Worm (Caenorhabditis elegans) whole organism, L1 larva: ENCODE data around the gene lmp-2.

Experiments used
- C16A3.4 ChIP-seq: fragments of 150-350 bp; optimal IDR thresholded peaks from 2 replicates; lab custom pipeline; 2014; ENCODE audit warnings: missing biosample characterization, missing genetic modification characterization
- C34B4.2 ChIP-seq: sonication (generic microtip); optimal IDR thresholded peaks from 2 replicates; lab custom pipeline; 2017; ENCODE audit warnings: mild to moderate bottlenecking, missing genetic modification characterization, missing compliant biosample characterization
- F16B12.6 ChIP-seq: fragments of 150-350 bp; optimal IDR thresholded peaks from 2 replicates; lab custom pipeline; 2014; ENCODE audit warnings: missing biosample characterization, missing genetic modification characterization
- blmp-1 ChIP-seq: fragments of 150-350 bp; optimal IDR thresholded peaks from 2 replicates; lab custom pipeline; 2014; ENCODE audit warnings: missing biosample characterization, missing genetic modification characterization
- ceh-82 ChIP-seq, 3 experiments: fragments of 150-350 bp in 1 of 3; sonication (generic microtip) in 2 of 3; optimal IDR thresholded peaks; 2 replicates each; lab custom pipeline; 2014 to 2017; ENCODE audit warnings: missing biosample characterization in 3 of 3, missing genetic modification characterization in 3 of 3
- dpl-1 ChIP-seq, 3 experiments: fragments of 150-350 bp in 2 of 3; sonication (generic microtip) in 1 of 3; optimal IDR thresholded peaks; 2 replicates each; lab custom pipeline; 2014 to 2017; ENCODE audit warnings: missing biosample characterization in 3 of 3, missing genetic modification characterization in 3 of 3, missing genetic modification reagents in 3 of 3
- efl-1 ChIP-seq, 4 experiments: fragments of 150-350 bp; optimal IDR thresholded peaks in 3 of 4; peaks in 1 of 4; 1 replicate in 1 of 4; 2 replicates in 3 of 4; lab custom pipeline; 2014; ENCODE audit warnings: missing biosample characterization in 2 of 4, missing genetic modification characterization in 2 of 4, missing genetic modification reagents in 2 of 4
- elt-2 ChIP-seq: sonication (generic microtip); optimal IDR thresholded peaks from 2 replicates; lab custom pipeline; 2016; ENCODE audit warnings: missing genetic modification characterization, mild to moderate bottlenecking, inconsistent platforms, missing compliant biosample characterization, missing genetic modification reagents
- elt-3 ChIP-seq, 6 experiments: fragments of 150-350 bp in 1 of 6; sonication (generic microtip); optimal IDR thresholded peaks; 2 replicates each; lab custom pipeline; 2017 to 2018; ENCODE audit warnings: missing biosample characterization in 6 of 6, missing genetic modification characterization in 6 of 6, inconsistent platforms in 1 of 6
- fkh-4 ChIP-seq: sonication (generic microtip); optimal IDR thresholded peaks from 2 replicates; lab custom pipeline; 2016; ENCODE audit warnings: missing compliant biosample characterization, missing genetic modification characterization, borderline replicate concordance
- fos-1 ChIP-seq: fragments of 150-350 bp; optimal IDR thresholded peaks from 2 replicates; lab custom pipeline; 2014; ENCODE audit warnings: missing biosample characterization, missing genetic modification characterization
- grh-1 ChIP-seq: fragments of 200-800 bp; sonication (Bioruptor generic); IDR thresholded peaks from 2 replicates; pipeline ENCODE4 v1.3.6; 2022; ENCODE audit warnings: missing genetic modification reagents, missing genetic modification characterization, missing compliant biosample characterization
- irx-1 ChIP-seq: sonication (generic microtip); optimal IDR thresholded peaks from 2 replicates; lab custom pipeline; 2016; ENCODE audit warnings: missing genetic modification characterization, missing compliant biosample characterization
- jun-1 ChIP-seq: fragments of 150-350 bp; optimal IDR thresholded peaks from 2 replicates; lab custom pipeline; 2014; ENCODE audit warnings: missing biosample characterization, missing genetic modification reagents, missing genetic modification characterization
- lin-14 ChIP-seq: fragments of 200-800 bp; sonication (Bioruptor generic); optimal IDR thresholded peaks from 2 replicates; lab custom pipeline; 2018; ENCODE audit warnings: mild to moderate bottlenecking, missing genetic modification characterization, moderate library complexity, missing compliant biosample characterization
- lin-15B ChIP-seq: fragments of 150-350 bp; sonication (generic microtip); optimal IDR thresholded peaks from 3 replicates; lab custom pipeline; 2014; ENCODE audit warnings: missing biosample characterization, missing genetic modification characterization
- lin-35 ChIP-seq, 2 experiments: fragments of 150-350 bp; optimal IDR thresholded peaks; 2 replicates each; lab custom pipeline; 2014; ENCODE audit warnings: missing biosample characterization in 2 of 2, missing genetic modification characterization in 2 of 2, missing genetic modification reagents in 2 of 2
- lin-39 ChIP-seq: fragments of 150-350 bp; optimal IDR thresholded peaks from 2 replicates; lab custom pipeline; 2014; ENCODE audit warnings: missing biosample characterization, missing genetic modification reagents, missing genetic modification characterization
- lir-3 ChIP-seq: sonication (generic microtip); optimal IDR thresholded peaks from 2 replicates; lab custom pipeline; 2016; ENCODE audit warnings: mild to moderate bottlenecking, missing genetic modification characterization, moderate library complexity, missing compliant biosample characterization; ENCODE audit not compliant: poor library complexity
- lsy-2 ChIP-seq, 2 experiments: fragments of 150-350 bp; optimal IDR thresholded peaks; 2 replicates each; lab custom pipeline; 2014; ENCODE audit warnings: missing biosample characterization in 2 of 2, missing genetic modification characterization in 2 of 2
- mdl-1 ChIP-seq, 2 experiments: fragments of 150-350 bp; optimal IDR thresholded peaks; 2 replicates each; lab custom pipeline; 2014 to 2017; ENCODE audit warnings: missing biosample characterization in 2 of 2, missing genetic modification characterization in 2 of 2, inconsistent platforms in 1 of 2
- mef-2 ChIP-seq: fragments of 150-350 bp; optimal IDR thresholded peaks from 2 replicates; lab custom pipeline; 2014; ENCODE audit warnings: missing biosample characterization, missing genetic modification characterization
- mep-1 ChIP-seq: fragments of 150-350 bp; optimal IDR thresholded peaks from 2 replicates; lab custom pipeline; 2014; ENCODE audit warnings: missing biosample characterization, missing genetic modification characterization
- nhr-20 ChIP-seq: sonication (generic microtip); optimal IDR thresholded peaks from 2 replicates; lab custom pipeline; 2016; ENCODE audit warnings: mild to moderate bottlenecking, missing genetic modification characterization, missing compliant biosample characterization
- nhr-237 ChIP-seq: fragments of 150-350 bp; optimal IDR thresholded peaks from 2 replicates; lab custom pipeline; 2014; ENCODE audit warnings: missing biosample characterization, missing genetic modification characterization
- nhr-28 ChIP-seq: fragments of 150-350 bp; optimal IDR thresholded peaks from 2 replicates; lab custom pipeline; 2014; ENCODE audit warnings: missing biosample characterization, missing genetic modification characterization
- nhr-47 ChIP-seq: sonication (generic microtip); optimal IDR thresholded peaks from 2 replicates; lab custom pipeline; 2016; ENCODE audit warnings: mild to moderate bottlenecking, missing genetic modification characterization, moderate library complexity, missing compliant biosample characterization
- nhr-71 ChIP-seq: sonication (generic microtip); optimal IDR thresholded peaks from 2 replicates; lab custom pipeline; 2016; ENCODE audit warnings: mild to moderate bottlenecking, missing genetic modification characterization, moderate library complexity, missing compliant biosample characterization
- nhr-85 ChIP-seq: sonication (generic microtip); peaks from one replicate; lab custom pipeline; 2016; ENCODE audit warnings: missing genetic modification characterization, inconsistent platforms, missing compliant biosample characterization
- nhr-90 ChIP-seq: sonication (generic microtip); optimal IDR thresholded peaks from 2 replicates; lab custom pipeline; 2016; ENCODE audit warnings: mild to moderate bottlenecking, missing genetic modification characterization, missing compliant biosample characterization; ENCODE audit not compliant: poor library complexity
- pqm-1 ChIP-seq: sonication (generic microtip); optimal IDR thresholded peaks from 3 replicates; lab custom pipeline; 2017; ENCODE audit warnings: missing biosample characterization, missing genetic modification characterization
- rnt-1 ChIP-seq: sonication (generic microtip); optimal IDR thresholded peaks from 2 replicates; lab custom pipeline; 2016; ENCODE audit warnings: mild to moderate bottlenecking, missing genetic modification characterization, moderate library complexity, missing compliant biosample characterization
- skn-1 ChIP-seq: fragments of 150-350 bp; optimal IDR thresholded peaks from 2 replicates; lab custom pipeline; 2014; ENCODE audit warnings: missing biosample characterization, missing genetic modification characterization
- snpc-4 ChIP-seq: fragments of 150-350 bp; optimal IDR thresholded peaks from 2 replicates; lab custom pipeline; 2014; ENCODE audit warnings: missing biosample characterization, missing genetic modification characterization
- snu-23 ChIP-seq: sonication (generic microtip); optimal IDR thresholded peaks from 2 replicates; lab custom pipeline; 2016; ENCODE audit warnings: missing genetic modification characterization, missing compliant biosample characterization
- sptf-1 ChIP-seq: fragments of 150-350 bp; optimal IDR thresholded peaks from 2 replicates; lab custom pipeline; 2014; ENCODE audit warnings: missing biosample characterization, missing genetic modification characterization
- swsn-7 ChIP-seq: sonication (generic microtip); optimal IDR thresholded peaks from 2 replicates; lab custom pipeline; 2016; ENCODE audit warnings: missing genetic modification characterization, missing compliant biosample characterization
- tbx-2 ChIP-seq: sonication (generic microtip); optimal IDR thresholded peaks from 2 replicates; lab custom pipeline; 2016; ENCODE audit warnings: missing genetic modification characterization, missing compliant biosample characterization
- unc-30 ChIP-seq: sonication (generic microtip); optimal IDR thresholded peaks from 2 replicates; lab custom pipeline; 2017; ENCODE audit warnings: missing biosample characterization, missing genetic modification characterization
- unc-62 ChIP-seq: fragments of 150-350 bp; optimal IDR thresholded peaks from 2 replicates; lab custom pipeline; 2014; ENCODE audit warnings: missing biosample characterization, missing genetic modification reagents, missing genetic modification characterization
- unc-86 ChIP-seq: sonication (generic microtip); optimal IDR thresholded peaks from 2 replicates; lab custom pipeline; 2016; ENCODE audit warnings: missing genetic modification characterization, missing compliant biosample characterization
- vab-15 ChIP-seq: sonication (generic microtip); optimal IDR thresholded peaks from 2 replicates; lab custom pipeline; 2017; ENCODE audit warnings: missing genotype, mild to moderate bottlenecking, missing genetic modification characterization, missing compliant biosample characterization
- xbp-1 ChIP-seq: sonication (generic microtip); optimal IDR thresholded peaks from 2 replicates; lab custom pipeline; 2016; ENCODE audit warnings: missing genetic modification characterization, missing compliant biosample characterization
- ztf-11 ChIP-seq, 2 experiments: sonication (generic microtip); optimal IDR thresholded peaks; 2 replicates each; lab custom pipeline; 2016 to 2017; ENCODE audit warnings: missing genetic modification characterization in 2 of 2, missing biosample characterization in 1 of 2, missing compliant biosample characterization in 1 of 2

lmp-2 gene

DNA sequence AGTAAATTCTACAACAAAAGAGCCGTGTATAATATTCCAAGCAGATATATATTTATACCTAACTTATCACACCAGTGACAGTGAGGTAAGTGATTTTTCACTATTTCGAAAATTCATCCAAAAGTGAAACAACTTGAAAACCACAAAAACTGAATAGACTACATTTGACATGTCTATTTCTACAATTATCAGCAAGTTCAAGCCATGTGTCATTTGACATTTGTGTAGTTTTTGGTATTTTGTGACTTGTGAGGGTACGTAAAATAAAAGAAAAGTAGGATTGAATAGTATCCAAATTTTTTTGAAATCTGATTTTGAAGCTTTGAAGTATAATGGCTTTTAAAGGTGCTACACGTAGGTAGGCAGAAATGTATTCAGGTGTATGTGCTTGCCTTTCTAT is 792 bp downstream of the lmp-2 start:
- TF ChIP-seq elt-2 (tag; lab: Kevin White, UChicago) (no peak), pqm-1 (tag; lab: Kevin White, UChicago) (no peak), nhr-85 (tag; lab: Kevin White, UChicago) (peak; percentile 6)

DNA sequence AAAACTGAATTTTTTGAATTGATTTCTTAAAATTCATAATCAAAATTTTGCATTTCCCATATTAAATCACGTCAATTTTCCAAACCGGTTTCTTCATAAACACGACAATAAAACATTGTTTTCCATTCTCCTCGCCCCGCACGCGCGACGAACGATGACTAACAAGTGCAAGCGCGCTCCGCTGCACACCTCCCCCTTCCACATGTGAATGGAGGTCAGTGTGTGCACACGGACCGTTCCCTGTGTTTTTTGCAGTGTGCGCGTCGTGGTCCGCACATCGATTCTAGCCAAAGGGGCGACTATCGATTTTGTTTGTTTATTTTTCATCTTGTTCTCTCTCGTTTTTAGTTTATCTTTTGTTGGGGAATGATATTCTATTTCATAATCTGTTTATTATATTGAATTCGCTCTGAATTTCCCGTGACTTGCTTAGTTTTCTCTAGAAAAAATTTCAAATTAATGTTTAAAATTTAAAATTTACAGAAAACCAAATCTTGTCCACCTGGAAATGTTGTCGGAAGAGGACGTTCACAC is 3.2 kb downstream of the lmp-2 start, which contains the start of gene snx-1:
TSS of gene snx-1 (plus strand) at position 484 of the 534 bp plus-strand sequence.
- TF ChIP-seq mdl-1 (tag; optimal IDR thresholded peaks at IDR 0.05; lab: Kevin White, UChicago) (peak in 1 of 2 experiments; percentile 73), efl-1 (optimal IDR thresholded peaks at IDR 0.05; lab: Kevin White, UChicago) (peak; percentile 14 to 26), efl-1 (GFP tag; optimal IDR thresholded peaks at IDR 0.05 in 1 of 2; lab: Kevin White, UChicago) (peak; percentile 3 to 11), nhr-237 (tag; lab: Kevin White, UChicago) (no peak), jun-1 (peak; percentile 57), snpc-4 (tag; lab: Kevin White, UChicago) (no peak), nhr-28 (tag; lab: Kevin White, UChicago) (no peak), blmp-1 (tag; lab: Kevin White, UChicago) (peak; percentile 38), lin-15B (tag; lab: Kevin White, UChicago) (peak; percentile 37), grh-1 (GFP tag; lab: Robert Waterston, UW) (peak; percentile 84), vab-15 (tag; lab: Kevin White, UChicago) (peak; percentile 54), unc-62 (no peak), unc-86 (peak; percentile 0), nhr-85 (tag; lab: Kevin White, UChicago) (peak; percentile 75), nhr-71 (tag; lab: Kevin White, UChicago) (peak; percentile 57), ceh-82 (tag; optimal IDR thresholded peaks at IDR 0.05; lab: Kevin White, UChicago) (peak in 2 of 3 experiments; percentile 6 to 56), unc-30 (no peak), F16B12.6 (tag; lab: Kevin White, UChicago) (no peak), lin-35 (GFP tag; optimal IDR thresholded peaks at IDR 0.05; lab: Kevin White, UChicago) (peak; percentile 37 to 73), rnt-1 (tag; lab: Kevin White, UChicago) (peak; percentile 47), irx-1 (tag; lab: Kevin White, UChicago) (peak; percentile 24), fkh-4 (no peak), elt-3 (tag; optimal IDR thresholded peaks at IDR 0.05; lab: Kevin White, UChicago) (no peak), sptf-1 (tag; lab: Kevin White, UChicago) (no peak), lin-14 (GFP tag; lab: Kevin White, UChicago) (peak; percentile 88), snu-23 (GFP tag; lab: Kevin White, UChicago) (peak; percentile 74), fos-1 (peak; percentile 13), lin-39 (tag; lab: Kevin White, UChicago) (no peak), lir-3 (tag; lab: Kevin White, UChicago) (no peak), lsy-2 (tag; optimal IDR thresholded peaks at IDR 0.05; lab: Kevin White, UChicago) (peak; percentile 10 to 49), tbx-2 (tag; lab: Kevin White, UChicago) (peak; percentile 52), mep-1 (tag; lab: Kevin White, UChicago) (peak; percentile 35), dpl-1 (GFP tag; optimal IDR thresholded peaks at IDR 0.05; lab: Kevin White, UChicago) (peak in 2 of 3 experiments; percentile 29 to 34), mef-2 (no peak), xbp-1 (tag; lab: Kevin White, UChicago) (peak; percentile 27), nhr-20 (tag; lab: Kevin White, UChicago) (peak; percentile 54), nhr-47 (tag; lab: Kevin White, UChicago) (peak; percentile 57), swsn-7 (tag; lab: Kevin White, UChicago) (peak; percentile 33), C34B4.2 (tag; lab: Kevin White, UChicago) (no peak), nhr-90 (tag; lab: Kevin White, UChicago) (peak; percentile 52), skn-1 (tag; lab: Kevin White, UChicago) (peak; percentile 87), ztf-11 (tag; optimal IDR thresholded peaks at IDR 0.05; lab: Kevin White, UChicago) (no peak), C16A3.4 (tag; lab: Kevin White, UChicago) (peak; percentile 46)
